Worm (Caenorhabditis elegans) whole organism, L4 larva: ENCODE results near the gene T11F9.22.

Experiments
- D1046.2 ChIP-seq: fragments of 200-800 bp; sonication (Bioruptor generic); IDR thresholded peaks from 2 replicates; pipeline ENCODE4 v1.3.6; 2022; ENCODE audit warnings: missing genetic modification characterization, missing compliant biosample characterization
- F26F4.8 ChIP-seq: fragments of 200-800 bp; sonication (Bioruptor generic); conservative IDR thresholded peaks from 2 replicates; pipeline ENCODE4 v1.3.6; 2022; ENCODE audit warnings: missing genetic modification characterization, missing compliant biosample characterization
- F37D6.2 ChIP-seq: sonication (generic microtip); optimal IDR thresholded peaks from 2 replicates; lab custom pipeline; 2016; ENCODE audit warnings: mild to moderate bottlenecking, missing genetic modification characterization, missing compliant biosample characterization
- Y48G9A.11 ChIP-seq: fragments of 200-800 bp; sonication (Bioruptor generic); IDR thresholded peaks from 2 replicates; pipeline ENCODE4 v1.3.6; 2022; ENCODE audit warnings: missing genetic modification reagents, missing genetic modification characterization, missing compliant biosample characterization
- aha-1 ChIP-seq: fragments of 150-350 bp; peaks from one replicate; lab custom pipeline; 2014; ENCODE audit warnings: missing biosample characterization, missing genetic modification characterization
- ama-1 ChIP-seq: fragments of 150-350 bp; optimal IDR thresholded peaks from 2 replicates; lab custom pipeline; 2014; ENCODE audit warnings: inconsistent platforms, mixed read lengths
- ceh-28 ChIP-seq: fragments of 150-350 bp; optimal IDR thresholded peaks from 2 replicates; lab custom pipeline; 2014; ENCODE audit warnings: missing biosample characterization, missing genetic modification reagents, missing genetic modification characterization
- ceh-44 ChIP-seq: fragments of 200-800 bp; sonication (Bioruptor generic); IDR thresholded peaks from 2 replicates; pipeline ENCODE4 v1.3.6; 2022; ENCODE audit warnings: missing genetic modification reagents, missing genetic modification characterization, missing compliant biosample characterization
- ces-1 ChIP-seq: fragments of 150-350 bp; sonication (generic microtip); optimal IDR thresholded peaks from 4 replicates; lab custom pipeline; 2014; ENCODE audit warnings: missing biosample characterization, missing genetic modification reagents, missing genetic modification characterization
- cey-2 ChIP-seq: sonication (generic microtip); optimal IDR thresholded peaks from 3 replicates; lab custom pipeline; 2017; ENCODE audit warnings: missing genetic modification characterization, mild to moderate bottlenecking, missing compliant biosample characterization, antibody characterized with exemption, borderline replicate concordance; ENCODE audit not compliant: insufficient read depth
- daf-19 ChIP-seq: fragments of 200-800 bp; sonication (Bioruptor generic); conservative IDR thresholded peaks from 2 replicates; pipeline ENCODE4 v1.3.6; 2022; ENCODE audit warnings: missing genetic modification characterization, missing compliant biosample characterization
- dmd-8 ChIP-seq: fragments of 200-800 bp; sonication (Bioruptor generic); IDR thresholded peaks from 2 replicates; pipeline ENCODE4 v1.3.6; 2022; ENCODE audit warnings: missing genetic modification characterization, missing compliant biosample characterization
- fkh-10 ChIP-seq: fragments of 150-350 bp; optimal IDR thresholded peaks from 2 replicates; lab custom pipeline; 2014; ENCODE audit warnings: missing biosample characterization, missing genetic modification reagents, missing genetic modification characterization
- hif-1 ChIP-seq, 2 experiments: sonication (generic microtip); optimal IDR thresholded peaks; 2 replicates each; lab custom pipeline; 2016 to 2017; ENCODE audit warnings: missing compliant biosample characterization in 2 of 2, missing genetic modification characterization in 2 of 2, missing genetic modification reagents in 2 of 2, missing genotype in 2 of 2, mild to moderate bottlenecking in 1 of 2
- lsy-2 ChIP-seq, 2 experiments: fragments of 150-350 bp in 1 of 2; sonication (generic microtip) in 1 of 2; optimal IDR thresholded peaks; 2 replicates each; lab custom pipeline; 2014 to 2017; ENCODE audit warnings: missing biosample characterization in 2 of 2, missing genetic modification characterization in 2 of 2
- madf-9 ChIP-seq: fragments of 200-800 bp; sonication (Bioruptor generic); conservative IDR thresholded peaks from 2 replicates; pipeline ENCODE4 v1.3.6; 2022; ENCODE audit warnings: missing genetic modification reagents, missing genetic modification characterization, missing compliant biosample characterization
- mdt-29 ChIP-seq: fragments of 200-800 bp; sonication (Bioruptor generic); IDR thresholded peaks from 2 replicates; pipeline ENCODE4 v1.3.6; 2022; ENCODE audit warnings: missing genetic modification reagents, missing genetic modification characterization, missing compliant biosample characterization
- mes-2 ChIP-seq: sonication (generic microtip); optimal IDR thresholded peaks from 2 replicates; lab custom pipeline; 2016; ENCODE audit warnings: missing genotype, mild to moderate bottlenecking, missing genetic modification characterization, missing compliant biosample characterization; ENCODE audit not compliant: poor library complexity, severe bottlenecking
- mxl-3 ChIP-seq: fragments of 200-800 bp; sonication (Bioruptor generic); optimal IDR thresholded peaks from 2 replicates; lab custom pipeline; 2018; ENCODE audit warnings: mild to moderate bottlenecking, missing genetic modification characterization, missing compliant biosample characterization
- nhr-10 ChIP-seq: fragments of 150-350 bp; optimal IDR thresholded peaks from 2 replicates; lab custom pipeline; 2014; ENCODE audit warnings: missing biosample characterization, missing genetic modification characterization
- nhr-11 ChIP-seq: fragments of 150-350 bp; optimal IDR thresholded peaks from 2 replicates; lab custom pipeline; 2014; ENCODE audit warnings: missing biosample characterization, missing genetic modification characterization
- nhr-28 ChIP-seq: fragments of 150-350 bp; optimal IDR thresholded peaks from 2 replicates; lab custom pipeline; 2014; ENCODE audit warnings: missing biosample characterization, missing genetic modification characterization
- nhr-41 ChIP-seq: fragments of 200-800 bp; sonication (Bioruptor generic); IDR thresholded peaks from 2 replicates; pipeline ENCODE4 v1.3.6; 2022; ENCODE audit warnings: missing genetic modification reagents, missing genetic modification characterization, missing compliant biosample characterization
- nhr-77 ChIP-seq: fragments of 150-350 bp; optimal IDR thresholded peaks from 2 replicates; lab custom pipeline; 2014; ENCODE audit warnings: missing biosample characterization, missing genetic modification characterization
- snpc-1.2 ChIP-seq: fragments of 200-800 bp; sonication (Bioruptor generic); IDR thresholded peaks from 2 replicates; pipeline ENCODE4 v1.3.6; 2022; ENCODE audit warnings: missing genetic modification reagents, missing genetic modification characterization, missing compliant biosample characterization
- spr-3 ChIP-seq: fragments of 200-800 bp; sonication (Bioruptor generic); optimal IDR thresholded peaks from 2 replicates; lab custom pipeline; 2018; ENCODE audit warnings: mild to moderate bottlenecking, missing genetic modification characterization, missing compliant biosample characterization
- unc-62 ChIP-seq, 3 experiments: fragments of 150-350 bp in 1 of 3; sonication (generic microtip); optimal IDR thresholded peaks in 2 of 3; peaks in 1 of 3; 1 replicate in 1 of 3; 2 replicates in 2 of 3; lab custom pipeline; 2014 to 2017; ENCODE audit warnings: missing biosample characterization in 3 of 3, missing genetic modification characterization in 3 of 3, missing genetic modification reagents in 3 of 3, missing genotype in 1 of 3
- zag-1 ChIP-seq: fragments of 150-350 bp; optimal IDR thresholded peaks from 2 replicates; lab custom pipeline; 2014; ENCODE audit warnings: missing biosample characterization, missing genetic modification characterization
- zfp-3 ChIP-seq: fragments of 200-800 bp; sonication (Bioruptor generic); conservative IDR thresholded peaks from 2 replicates; pipeline ENCODE4 v1.3.6; 2022; ENCODE audit warnings: missing genetic modification reagents, missing genetic modification characterization, missing compliant biosample characterization
- ztf-11 ChIP-seq: fragments of 150-350 bp; optimal IDR thresholded peaks from 2 replicates; lab custom pipeline; 2014; ENCODE audit warnings: missing biosample characterization, missing genetic modification characterization
- ztf-7 ChIP-seq: fragments of 150-350 bp; optimal IDR thresholded peaks from 2 replicates; lab custom pipeline; 2014; ENCODE audit warnings: missing biosample characterization, missing genetic modification characterization

The T11F9.22 gene

ce11 chrV:11479406-11479805 is at the start of gene T11F9.22:
Gene T11F9.22, plus strand, starts transcription at chrV:11479706.
- TF ChIP-seq nhr-11 (no peak), aha-1 (tag; lab: Kevin White, UChicago) (no peak), daf-19 (GFP tag; lab: Robert Waterston, UW) (no peak), Y48G9A.11 (GFP tag; lab: Robert Waterston, UW) (no peak), ztf-11 (tag; lab: Kevin White, UChicago) (no peak), cey-2 (tag; lab: Kevin White, UChicago) (no peak), ceh-44 (no peak), nhr-77 (no peak), dmd-8 (GFP tag; lab: Robert Waterston, UW) (no peak), spr-3 (GFP tag; lab: Kevin White, UChicago) (no peak), lsy-2 (tag; optimal IDR thresholded peaks at IDR 0.05; lab: Kevin White, UChicago) (no peak)
- TF ChIP-seq, all 104 proteins: peak for 0

ce11 chrV:11430823-11431222 is 48.7 kb upstream of the T11F9.22 start:
- peak; percentile 17 for TF ChIP-seq fkh-10
- no peak for TF ChIP-seq spr-3 (GFP tag; lab: Kevin White, UChicago)
- TF ChIP-seq, all 104 proteins: peak for 1

- TF ChIP-seq ztf-7 (tag; lab: Kevin White, UChicago) = no peak
- TF ChIP-seq ceh-44 = no peak
- no peak for TF ChIP-seq spr-3 (GFP tag; lab: Kevin White, UChicago)
- TF ChIP-seq snpc-1.2 (GFP tag; lab: Robert Waterston, UW) = no peak
- TF ChIP-seq mes-2 = no peak
- no peak for TF ChIP-seq madf-9
- TF ChIP-seq unc-62 (GFP tag; optimal IDR thresholded peaks at IDR 0.05 in 1 of 2; lab: Kevin White, UChicago) = peak in 1 of 2 experiments; percentile 91
- no peak for TF ChIP-seq unc-62 (tag; optimal IDR thresholded peaks at IDR 0.05; lab: Kevin White, UChicago)
- no peak for TF ChIP-seq ceh-28
Measured at ce11 chrV:11435242-11435641, 44.3 kb upstream of the T11F9.22 start.

- TF ChIP-seq ces-1 (GFP tag; lab: Kevin White, UChicago) (no peak), aha-1 (tag; lab: Kevin White, UChicago) (peak; percentile 80)
Measured at ce11 chrV:11436407-11436806, 43.1 kb upstream of the T11F9.22 start.

ce11 chrV:11438464-11438863 is 41.0 kb upstream of the T11F9.22 start, which contains the start of gene dmsr-1:
Gene dmsr-1, plus strand, starts transcription at chrV:11438764.
- TF ChIP-seq nhr-28 (tag; lab: Kevin White, UChicago) = no peak
- TF ChIP-seq zfp-3 (GFP tag; lab: Robert Waterston, UW) = no peak
- TF ChIP-seq zag-1 (tag; lab: Kevin White, UChicago) = no peak
- no peak for TF ChIP-seq ama-1 (lab: Kevin White, UChicago)
- TF ChIP-seq D1046.2 (GFP tag; lab: Robert Waterston, UW) = no peak
- no peak for TF ChIP-seq lsy-2 (tag; optimal IDR thresholded peaks at IDR 0.05; lab: Kevin White, UChicago)
- no peak for TF ChIP-seq ces-1 (GFP tag; lab: Kevin White, UChicago)
- TF ChIP-seq cey-2 (tag; lab: Kevin White, UChicago) = no peak
- TF ChIP-seq nhr-10 (tag; lab: Kevin White, UChicago) = no peak
- TF ChIP-seq hif-1 (tag; optimal IDR thresholded peaks at IDR 0.05; lab: Kevin White, UChicago) = no peak
- TF ChIP-seq nhr-41 = no peak
- TF ChIP-seq F26F4.8 (GFP tag; lab: Robert Waterston, UW) = no peak
- TF ChIP-seq mxl-3 (GFP tag; lab: Kevin White, UChicago) = no peak
- TF ChIP-seq mdt-29 (GFP tag; lab: Robert Waterston, UW) = no peak
- TF ChIP-seq F37D6.2 (tag; lab: Kevin White, UChicago) = no peak

ce11 chrV:11439202-11439601 is 40.3 kb upstream of the T11F9.22 start:
- no peak for TF ChIP-seq hif-1 (tag; optimal IDR thresholded peaks at IDR 0.05; lab: Kevin White, UChicago)
- TF ChIP-seq unc-62 (GFP tag; optimal IDR thresholded peaks at IDR 0.05 in 1 of 2; lab: Kevin White, UChicago) = peak in 1 of 2 experiments; percentile 94
- no peak for TF ChIP-seq unc-62 (tag; optimal IDR thresholded peaks at IDR 0.05; lab: Kevin White, UChicago)
